Fruit fly (Drosophila melanogaster) Kc167 (cell line): Measurements from ENCODE around the gene RpS29.

Experiments
- h ChIP-seq: fragments of >200 bp; optimal IDR thresholded peaks from 3 replicates; lab custom pipeline; 2018; ENCODE audit warnings: missing external identifiers
- insv ChIP-seq: fragments of >200 bp; optimal IDR thresholded peaks from 3 replicates; lab custom pipeline; 2018; ENCODE audit warnings: missing external identifiers
- psq ChIP-seq: fragments of >200 bp; optimal IDR thresholded peaks from 2 replicates; lab custom pipeline; 2017; ENCODE audit warnings: missing external identifiers
- ttk ChIP-seq: sonication (Bioruptor generic); optimal IDR thresholded peaks from 2 replicates; lab custom pipeline; 2017; ENCODE audit warnings: missing external identifiers

dm6 chr3R:9730784-9731183 lies 47.1 kb upstream of the RpS29 start, which contains the start of gene FoxP:
- TF ChIP-seq psq (no peak), h (lab: Kevin White, UChicago) (no peak), insv (lab: Kevin White, UChicago) (no peak), ttk (no peak)
